ENCODE assay signal across 1 worm cellular context in the genomic region with DNA sequence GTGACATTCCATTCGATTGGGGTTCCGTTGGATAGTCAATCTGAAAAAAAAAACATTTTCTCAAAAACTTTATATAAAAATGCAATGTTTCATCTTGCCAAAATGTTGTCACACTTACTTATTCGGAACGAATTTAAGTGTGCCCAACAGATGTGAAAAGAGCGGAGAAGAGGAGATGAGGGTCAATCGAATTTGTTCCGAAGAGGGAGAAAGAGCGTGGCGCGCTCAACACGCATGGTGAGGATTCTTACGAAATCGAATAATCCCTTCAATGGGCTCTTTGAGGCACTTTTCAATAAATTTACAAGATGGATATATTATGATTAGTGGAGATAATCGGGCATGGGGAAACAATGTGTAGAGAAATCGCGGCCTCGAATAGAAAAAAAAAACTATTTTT.
TF ChIP-seq lines count a peak whose summit lies in the region.

No protein-coding gene starts in this region.

TF ChIP-seq in whole organism, L4 larva, 104 proteins besides CTCF, POLR2A, EP300 and RAD21 (continued from another document):
- TF ChIP-seq aha-1 (tag; lab: Kevin White, UChicago) = peak; percentile 20
